Fruit fly (Drosophila melanogaster) whole organism: ENCODE measurements around the gene Ptth.

Experiments
- CG8478 ChIP-seq: fragments of >200 bp; optimal IDR thresholded peaks from 2 replicates; lab custom pipeline; 2018; ENCODE audit warnings: inconsistent platforms
- pan ChIP-seq: fragments of >200 bp; optimal IDR thresholded peaks from 2 replicates; lab custom pipeline; 2017
- usp ChIP-seq: fragments of >200 bp; optimal IDR thresholded peaks from 2 replicates; lab custom pipeline; 2017; ENCODE audit warnings: missing biosample characterization, missing genetic modification characterization, mixed read lengths

DNA sequence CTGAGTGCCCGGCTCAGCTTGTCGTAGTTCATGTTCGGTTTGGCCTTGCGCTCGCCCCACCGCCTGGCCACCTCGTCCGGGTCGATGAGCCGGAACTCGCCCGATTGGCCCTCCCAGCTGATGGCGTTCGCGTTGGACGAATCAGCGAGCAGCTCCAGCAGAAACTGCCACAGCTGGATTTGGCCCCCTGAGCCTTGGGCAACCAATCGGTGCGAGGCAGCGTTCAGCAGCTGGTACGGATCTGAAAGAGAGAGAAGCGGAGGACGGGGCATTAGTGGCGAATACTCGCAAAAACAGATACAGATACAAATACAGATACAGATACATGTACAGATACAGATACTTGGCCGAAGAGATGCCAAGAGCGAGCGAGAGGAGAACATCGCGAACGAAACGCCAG, 28.7 kb downstream of the Ptth start:
- TF ChIP-seq CG8478 = peak; percentile 34
- no peak for TF ChIP-seq pan (lab: Kevin White, UChicago)
- TF ChIP-seq usp = no peak
